Worm (Caenorhabditis elegans) whole organism, L4/young adult: ENCODE data around the gene C24H11.2.

Source experiments
- W03F9.2 ChIP-seq: fragments of 150-350 bp; optimal IDR thresholded peaks from 2 replicates; lab custom pipeline; 2014; ENCODE audit warnings: missing biosample characterization, missing genetic modification characterization
- dao-5 ChIP-seq: sonication (generic microtip); optimal IDR thresholded peaks from 2 replicates; lab custom pipeline; 2016; ENCODE audit warnings: missing genotype, missing genetic modification characterization, moderate library complexity, missing compliant biosample characterization
- him-1 ChIP-seq: sonication (generic microtip); optimal IDR thresholded peaks from 2 replicates; lab custom pipeline; 2016; ENCODE audit warnings: missing genotype, missing genetic modification reagents, missing genetic modification characterization, missing compliant biosample characterization

Gene C24H11.2

ce11 chrIII:11792295-11793256 lies at the start of gene C24H11.2:
Gene C24H11.2 (minus strand): TSS chrIII:11792345.
- peak; percentile 63 for TF ChIP-seq him-1 (tag; lab: Kevin White, UChicago)

- TF ChIP-seq dao-5 (tag; lab: Kevin White, UChicago) (no peak), W03F9.2 (no peak), him-1 (tag; lab: Kevin White, UChicago) (no peak)
Measured at ce11 chrIII:11841728-11842127, 49.6 kb upstream of the C24H11.2 start.

DNA sequence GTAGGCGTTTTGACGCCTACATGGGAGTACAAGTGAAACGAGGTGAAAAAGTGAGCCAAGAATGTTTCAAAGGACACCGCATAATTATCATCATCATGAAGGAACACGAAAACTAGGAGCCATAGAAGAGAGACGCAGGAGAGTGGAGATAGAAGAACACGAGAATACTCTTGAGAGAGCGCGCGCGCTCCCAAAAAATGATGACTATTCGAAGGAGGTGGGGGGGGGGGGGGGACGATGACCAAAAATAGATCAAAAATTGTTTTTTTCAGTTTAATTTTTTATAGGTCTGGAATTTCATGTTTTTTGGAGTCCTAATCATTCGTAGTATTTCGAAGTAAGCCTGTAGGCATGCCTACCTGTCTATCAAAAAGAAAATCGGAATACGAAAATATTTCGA lies 44.6 kb upstream of the C24H11.2 start:
- no peak for TF ChIP-seq him-1 (tag; lab: Kevin White, UChicago)
- TF ChIP-seq dao-5 (tag; lab: Kevin White, UChicago), result no peak
- TF ChIP-seq W03F9.2, result no peak

ce11 chrIII:11836054-11836453 lies 43.9 kb upstream of the C24H11.2 start:
- TF ChIP-seq him-1 (tag; lab: Kevin White, UChicago) (no peak), W03F9.2 (no peak), dao-5 (tag; lab: Kevin White, UChicago) (no peak)

ce11 chrIII:11834783-11835182 lies 42.6 kb upstream of the C24H11.2 start:
- TF ChIP-seq W03F9.2 (peak; percentile 46), dao-5 (tag; lab: Kevin White, UChicago) (no peak), him-1 (tag; lab: Kevin White, UChicago) (no peak)

- TF ChIP-seq him-1 (tag; lab: Kevin White, UChicago), result no peak
- no peak for TF ChIP-seq W03F9.2
- no peak for TF ChIP-seq dao-5 (tag; lab: Kevin White, UChicago)
Measured at ce11 chrIII:11834168-11834567, 42.0 kb upstream of the C24H11.2 start.

ce11 chrIII:11833449-11833848 lies 41.3 kb upstream of the C24H11.2 start:
- TF ChIP-seq him-1 (tag; lab: Kevin White, UChicago) (no peak), dao-5 (tag; lab: Kevin White, UChicago) (no peak), W03F9.2 (no peak)

DNA sequence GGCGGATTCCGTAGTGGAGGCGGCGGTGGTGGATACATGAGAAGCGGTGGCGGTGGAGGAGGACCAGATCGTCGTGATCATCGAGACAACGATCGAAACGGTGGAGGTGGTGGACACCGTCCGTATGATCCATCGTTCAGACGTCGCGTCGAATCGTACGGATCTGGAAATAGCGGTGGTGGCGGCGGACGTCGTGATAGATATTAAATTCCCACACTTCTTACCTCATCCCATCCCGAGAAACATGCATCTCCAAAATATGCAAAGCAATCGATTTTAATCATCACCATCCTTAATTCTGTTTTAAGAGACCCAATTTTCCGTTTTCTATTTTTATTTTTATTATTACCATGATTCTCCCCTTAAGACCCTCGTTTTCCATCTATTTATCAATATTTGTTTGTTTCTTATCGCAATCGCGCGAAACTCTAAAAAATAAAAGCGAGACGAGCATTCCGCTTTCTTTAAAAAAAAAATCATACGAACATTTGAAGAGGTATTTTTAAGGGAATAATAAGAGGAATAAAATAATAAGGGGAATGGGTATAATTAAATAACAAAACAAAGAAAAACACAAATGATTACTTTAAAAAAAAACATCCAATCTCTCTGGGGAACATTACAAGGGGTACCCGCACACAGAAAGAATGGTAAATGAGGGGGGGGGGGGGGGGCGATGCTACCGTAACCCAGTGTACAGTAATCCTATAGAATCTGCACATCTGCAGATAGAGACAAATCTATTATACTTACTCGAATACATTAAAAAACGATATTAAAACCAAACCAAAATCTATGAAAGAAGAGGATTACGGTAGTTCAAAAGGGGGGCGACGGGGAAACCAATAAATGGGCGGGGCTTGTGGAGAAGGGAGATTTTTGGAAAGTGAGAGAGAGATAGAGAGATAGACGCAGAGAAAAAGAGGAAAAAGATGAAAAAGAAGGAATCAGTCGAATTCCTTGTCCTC lies 38.7 kb upstream of the C24H11.2 start:
- TF ChIP-seq dao-5 (tag; lab: Kevin White, UChicago) (peak; percentile 60), W03F9.2 (no peak)

ce11 chrIII:11829585-11830195 lies 37.5 kb upstream of the C24H11.2 start:
- no peak for TF ChIP-seq him-1 (tag; lab: Kevin White, UChicago)
- no peak for TF ChIP-seq dao-5 (tag; lab: Kevin White, UChicago)
- no peak for TF ChIP-seq W03F9.2

- TF ChIP-seq dao-5 (tag; lab: Kevin White, UChicago) (no peak), W03F9.2 (no peak), him-1 (tag; lab: Kevin White, UChicago) (no peak)
Measured at ce11 chrIII:11829062-11829461, 36.9 kb upstream of the C24H11.2 start.

DNA sequence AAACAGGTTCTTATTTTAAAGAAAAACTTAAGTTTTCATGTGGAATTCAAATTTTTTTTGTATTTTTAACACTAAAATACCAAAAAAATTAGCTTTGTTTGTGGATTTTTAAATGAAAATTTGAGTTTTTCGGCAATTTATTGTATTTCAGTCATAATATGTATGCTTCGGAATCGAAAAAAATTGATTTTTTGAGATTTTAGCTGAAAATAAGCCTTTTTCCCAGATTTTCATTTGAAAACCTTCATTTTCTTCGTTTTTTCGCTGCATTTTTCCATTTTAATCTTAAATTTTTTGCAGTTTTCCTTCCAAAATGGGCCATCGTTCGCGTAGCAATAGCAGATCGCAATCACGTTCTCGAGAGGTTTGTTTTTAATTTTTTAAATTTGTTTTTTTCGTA lies 34.0 kb upstream of the C24H11.2 start, which contains the start of gene rsp-8:
Gene rsp-8 (plus strand): TSS at position 301 of the 400 bp plus-strand sequence.
- no peak for TF ChIP-seq W03F9.2
- TF ChIP-seq dao-5 (tag; lab: Kevin White, UChicago), result no peak

DNA sequence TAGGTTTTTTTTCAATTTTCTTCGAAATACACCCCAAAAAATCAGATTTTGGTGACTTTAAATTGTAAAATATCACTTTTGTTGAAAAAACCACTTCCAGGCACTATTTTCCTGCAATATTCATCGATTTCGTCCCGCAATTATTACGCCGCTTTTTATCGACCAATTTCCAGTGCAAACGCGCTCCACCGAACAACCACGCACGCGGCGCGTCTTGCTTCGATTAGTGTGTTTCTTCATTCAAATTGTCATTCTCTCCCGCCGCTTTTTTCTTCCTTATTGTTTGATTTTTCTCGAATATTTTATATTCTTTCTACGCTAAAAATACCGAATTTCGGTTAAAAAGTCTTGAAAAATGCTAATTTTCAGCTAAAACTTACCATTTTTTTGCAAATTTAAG lies 33.5 kb upstream of the C24H11.2 start:
- no peak for TF ChIP-seq him-1 (tag; lab: Kevin White, UChicago)
- peak; percentile 19 for TF ChIP-seq W03F9.2
- TF ChIP-seq dao-5 (tag; lab: Kevin White, UChicago), result no peak

ce11 chrIII:11824580-11824979 lies 32.4 kb upstream of the C24H11.2 start:
- TF ChIP-seq dao-5 (tag; lab: Kevin White, UChicago) (no peak), W03F9.2 (no peak), him-1 (tag; lab: Kevin White, UChicago) (no peak)
